Worm (Caenorhabditis elegans) whole organism, L4/young adult: ENCODE data around the gene K02F3.2.

Experiments
- W03F9.2 ChIP-seq: fragments of 150-350 bp; optimal IDR thresholded peaks from 2 replicates; lab custom pipeline; 2014; ENCODE audit warnings: missing biosample characterization, missing genetic modification characterization
- dao-5 ChIP-seq: sonication (generic microtip); optimal IDR thresholded peaks from 2 replicates; lab custom pipeline; 2016; ENCODE audit warnings: missing genotype, missing genetic modification characterization, moderate library complexity, missing compliant biosample characterization
- him-1 ChIP-seq: sonication (generic microtip); optimal IDR thresholded peaks from 2 replicates; lab custom pipeline; 2016; ENCODE audit warnings: missing genotype, missing genetic modification reagents, missing genetic modification characterization, missing compliant biosample characterization

ce11 chrIII:868866-869265, 23.2 kb downstream of the K02F3.2 start:
- TF ChIP-seq W03F9.2 (tag; lab: Kevin White, UChicago) (no peak), him-1 (no peak), dao-5 (tag; lab: Kevin White, UChicago) (no peak)
